Worm (Caenorhabditis elegans) whole organism, L4/young adult: ENCODE data around the gene R07B7.2.

Experiments
- W03F9.2 ChIP-seq: fragments of 150-350 bp; optimal IDR thresholded peaks from 2 replicates; lab custom pipeline; 2014; ENCODE audit warnings: missing biosample characterization, missing genetic modification characterization
- dao-5 ChIP-seq: sonication (generic microtip); optimal IDR thresholded peaks from 2 replicates; lab custom pipeline; 2016; ENCODE audit warnings: missing genotype, missing genetic modification characterization, moderate library complexity, missing compliant biosample characterization
- him-1 ChIP-seq: sonication (generic microtip); optimal IDR thresholded peaks from 2 replicates; lab custom pipeline; 2016; ENCODE audit warnings: missing genotype, missing genetic modification reagents, missing genetic modification characterization, missing compliant biosample characterization

- TF ChIP-seq W03F9.2 (no peak), him-1 (tag; lab: Kevin White, UChicago) (peak; percentile 4), dao-5 (tag; lab: Kevin White, UChicago) (no peak)
Observed at ce11 chrV:12025683-12026082, 33.9 kb downstream of the R07B7.2 start.
